Worm (Caenorhabditis elegans): ENCODE data around the gene C26E6.12.

DNA sequence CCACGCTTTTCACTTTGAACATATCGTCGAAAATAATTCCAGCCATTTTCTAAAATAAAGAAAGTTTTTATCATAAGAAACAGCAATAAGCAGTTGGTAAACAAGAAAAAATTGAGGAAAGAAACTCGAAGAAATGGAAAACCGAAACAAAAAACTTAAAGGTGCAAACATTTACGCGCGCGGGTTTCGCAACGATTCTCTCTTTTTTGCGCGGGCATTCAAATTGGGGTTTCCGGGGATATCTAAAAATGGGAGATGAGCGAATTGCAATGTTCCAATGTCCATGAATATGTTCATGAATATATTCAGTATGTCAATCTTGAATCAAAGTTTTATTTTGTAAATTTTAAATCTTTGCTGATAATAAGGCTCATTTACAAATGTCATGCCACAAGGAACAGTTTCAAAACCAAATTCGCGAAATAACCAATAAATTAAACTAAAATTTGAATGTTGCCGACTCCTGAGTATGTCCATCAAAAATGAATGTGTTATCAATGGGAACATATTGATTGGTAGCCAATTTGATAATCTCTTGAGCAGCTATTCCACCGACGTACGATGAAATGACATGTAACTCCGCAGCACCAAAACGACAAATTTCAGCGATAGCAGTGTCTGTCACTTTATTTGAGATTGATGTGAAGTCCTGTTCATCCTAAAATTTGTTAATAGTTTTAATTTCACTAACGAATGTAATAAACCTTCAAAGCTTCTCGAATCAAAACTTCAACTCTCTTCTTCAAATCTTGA, 13.9 kb downstream of the C26E6.12 start, which contains the start of gene rpb-8:
- TF ChIP-seq unc-30 (tag; optimal IDR thresholded peaks at IDR 0.05) = no peak
- TF ChIP-seq unc-62 (GFP tag; optimal IDR thresholded peaks at IDR 0.05) = no peak
- TF ChIP-seq C04F5.9 (tag; optimal IDR thresholded peaks at IDR 0.05) = no peak

Measured in whole organism, L1 larva.